Fruit fly (Drosophila melanogaster): ENCODE data around the gene Taf9.
A peak's percentile ranks its signal among the peaks of the same experiment; 100 is the strongest.

The Taf9 gene

DNA sequence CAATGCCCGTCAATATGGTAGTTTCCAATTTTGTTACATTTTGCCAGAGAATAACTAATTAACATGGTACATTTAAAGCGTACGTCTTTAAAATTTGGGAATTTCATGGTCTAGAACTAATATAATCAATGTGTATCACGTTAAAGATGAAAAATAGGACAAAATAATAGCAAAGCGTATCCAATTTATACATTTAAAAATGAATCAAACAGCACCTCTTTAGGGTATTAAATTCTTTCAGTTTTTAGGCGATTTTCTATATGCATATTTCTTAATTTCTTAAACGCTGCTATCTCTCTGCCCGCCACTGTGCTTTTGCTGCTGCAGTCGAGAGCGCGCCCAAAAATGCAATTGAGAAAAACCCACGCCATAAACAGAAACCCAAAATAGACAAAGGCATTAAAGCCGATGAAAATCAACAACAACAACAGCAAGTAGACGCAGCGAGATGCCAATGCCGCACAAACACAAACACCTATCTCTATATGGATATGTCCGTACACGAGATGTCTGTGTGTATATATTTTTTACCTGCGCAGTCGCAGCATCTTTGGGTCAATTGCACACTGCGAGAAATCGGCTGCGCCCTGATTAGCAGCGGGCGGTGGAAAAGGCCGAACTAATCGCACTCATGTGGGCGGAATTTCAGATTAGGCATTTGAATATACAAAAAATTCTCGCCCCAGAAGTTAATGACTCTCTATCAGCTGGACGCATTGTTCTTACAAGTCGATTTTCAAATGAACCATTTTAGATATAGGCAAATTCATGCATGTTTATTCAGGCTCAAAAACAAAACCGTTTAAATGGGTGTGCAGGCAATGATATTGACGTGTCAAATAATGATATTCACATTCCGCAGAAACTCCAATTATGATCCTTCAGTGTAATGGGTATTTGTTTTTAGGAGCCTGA lies 12.6 kb upstream of the Taf9 start (continued):
- peak; percentile 19; the same call in 1 of the 2 replicates for TF ChIP-seq CG10366 (GFP tag; IDR thresholded peaks at IDR 0.05)
- TF ChIP-seq CG15269 (tag; optimal IDR thresholded peaks at IDR 0.05): peak; percentile 62
- TF ChIP-seq CG8944 (GFP tag; optimal IDR thresholded peaks at IDR 0.05): peak; percentile 1
- peak; percentile 40 for TF ChIP-seq CG11723 (GFP tag; optimal IDR thresholded peaks at IDR 0.05)
- no peak for TF ChIP-seq CG3065 (GFP tag; optimal IDR thresholded peaks at IDR 0.05)
- peak; percentile 10 for TF ChIP-seq kay (GFP tag; optimal IDR thresholded peaks at IDR 0.05)
- peak; percentile 70 for TF ChIP-seq CG12391 (tag; optimal IDR thresholded peaks at IDR 0.05)
- TF ChIP-seq peb (GFP tag; IDR thresholded peaks at IDR 0.05): no peak
- no peak for TF ChIP-seq CG4707 (GFP tag; optimal IDR thresholded peaks at IDR 0.05)
- TF ChIP-seq prd (optimal IDR thresholded peaks at IDR 0.05): no peak
- peak; percentile 61; the same call in 2 of the 3 replicates for TF ChIP-seq prd (GFP tag; IDR thresholded peaks at IDR 0.05)
- TF ChIP-seq lab (GFP tag; optimal IDR thresholded peaks at IDR 0.05): peak; percentile 21
- no peak for TF ChIP-seq CG12769 (tag; optimal IDR thresholded peaks at IDR 0.05)
- peak; percentile 19 for TF ChIP-seq Chrac-16 (GFP tag; optimal IDR thresholded peaks at IDR 0.05)
- TF ChIP-seq jing (GFP tag; optimal IDR thresholded peaks at IDR 0.05): peak; percentile 51
- TF ChIP-seq gcm (GFP tag; optimal IDR thresholded peaks at IDR 0.05): peak; percentile 73
- peak; percentile 33 for TF ChIP-seq CG15011 (GFP tag; optimal IDR thresholded peaks at IDR 0.05)
- TF ChIP-seq TFAM (GFP tag; optimal IDR thresholded peaks at IDR 0.05): peak; percentile 10
- TF ChIP-seq Mad (GFP tag; optimal IDR thresholded peaks at IDR 0.05): no peak
- TF ChIP-seq CG10431 (GFP tag; optimal IDR thresholded peaks at IDR 0.05): peak; percentile 45
- peak; percentile 54 for TF ChIP-seq CG4820 (GFP tag; optimal IDR thresholded peaks at IDR 0.05)
- TF ChIP-seq chinmo (GFP tag; IDR thresholded peaks at IDR 0.05; ENCODE audit: partially characterized antibody): 0 out of 4 replicates have a peak, but pooled peaks have one; percentile 36
- no peak for TF ChIP-seq MESR4 (GFP tag; optimal IDR thresholded peaks at IDR 0.05)
- TF ChIP-seq Nf-YB (GFP tag; optimal IDR thresholded peaks at IDR 0.05): peak; percentile 55
- peak; percentile 24 for TF ChIP-seq CG12942 (GFP tag; optimal IDR thresholded peaks at IDR 0.05)
- TF ChIP-seq Blimp-1 (GFP tag; optimal IDR thresholded peaks at IDR 0.05): peak; percentile 50
- TF ChIP-seq row (GFP tag; IDR thresholded peaks at IDR 0.05): no peak; the same call in 1 of the 3 replicates
- TF ChIP-seq sisA (GFP tag; IDR thresholded peaks at IDR 0.05): peak; percentile 38
- TF ChIP-seq CG33213 (GFP tag; optimal IDR thresholded peaks at IDR 0.05): peak; percentile 15
- TF ChIP-seq gcm2 (GFP tag; optimal IDR thresholded peaks at IDR 0.05): no peak
- peak; percentile 40 for TF ChIP-seq CG16863 (GFP tag; optimal IDR thresholded peaks at IDR 0.05)
- TF ChIP-seq Eip74EF (GFP tag; optimal IDR thresholded peaks at IDR 0.05): peak in 1 of 2 experiments; percentile 71
- TF ChIP-seq HHEX (GFP tag; optimal IDR thresholded peaks at IDR 0.05): peak; percentile 25
- TF ChIP-seq CG2116 (GFP tag; optimal IDR thresholded peaks at IDR 0.05): no peak
- TF ChIP-seq CG15601 (tag; optimal IDR thresholded peaks at IDR 0.05): peak; percentile 77
- TF ChIP-seq CG5953 (GFP tag; IDR thresholded peaks at IDR 0.05): 0 out of 2 replicates have a peak, but pooled peaks have one; percentile 6
- TF ChIP-seq Deaf1 (tag; optimal IDR thresholded peaks at IDR 0.05): peak; percentile 31
- TF ChIP-seq croc (GFP tag; conservative IDR thresholded peaks at IDR 0.05): peak; percentile 65
- TF ChIP-seq Hsf (GFP tag; optimal IDR thresholded peaks at IDR 0.05): peak; percentile 42
- TF ChIP-seq inv (GFP tag; IDR thresholded peaks at IDR 0.05; ENCODE audit: partially characterized antibody): no peak
- peak; percentile 53 for TF ChIP-seq ac (GFP tag; optimal IDR thresholded peaks at IDR 0.05)
- peak; percentile 60 for TF ChIP-seq CG17328 (GFP tag; IDR thresholded peaks at IDR 0.05)
- peak; percentile 39 for TF ChIP-seq Abd-B (GFP tag; optimal IDR thresholded peaks at IDR 0.05)
- peak; percentile 88 for TF ChIP-seq CG2712 (tag; optimal IDR thresholded peaks at IDR 0.05)
- TF ChIP-seq CG12236 (GFP tag; optimal IDR thresholded peaks at IDR 0.05): peak; percentile 10
- no peak for TF ChIP-seq NfI (GFP tag; optimal IDR thresholded peaks at IDR 0.05)
- TF ChIP-seq trem (tag; optimal IDR thresholded peaks at IDR 0.05): peak; percentile 71

All from whole organism, embryonic.